Worm (Caenorhabditis elegans) whole organism, L1 larva: ENCODE results near the gene pgp-13.
A peak's percentile ranks its signal among the peaks of the same experiment; 100 is the strongest.

Experiments used
- C16A3.4 ChIP-seq: fragments of 150-350 bp; optimal IDR thresholded peaks from 2 replicates; lab custom pipeline; 2014; ENCODE audit warnings: missing biosample characterization, missing genetic modification characterization
- C34B4.2 ChIP-seq: sonication (generic microtip); optimal IDR thresholded peaks from 2 replicates; lab custom pipeline; 2017; ENCODE audit warnings: mild to moderate bottlenecking, missing genetic modification characterization, missing compliant biosample characterization
- alr-1 ChIP-seq: fragments of 200-800 bp; sonication (Bioruptor generic); optimal IDR thresholded peaks from 2 replicates; lab custom pipeline; 2018; ENCODE audit warnings: borderline replicate concordance, mild to moderate bottlenecking, missing genetic modification characterization, missing compliant biosample characterization
- ceh-63 ChIP-seq: fragments of 200-800 bp; sonication (Bioruptor generic); optimal IDR thresholded peaks from 2 replicates; lab custom pipeline; 2018; ENCODE audit warnings: mild to moderate bottlenecking, missing genetic modification characterization, missing compliant biosample characterization
- ceh-82 ChIP-seq, 3 experiments: fragments of 150-350 bp in 1 of 3; sonication (generic microtip) in 2 of 3; optimal IDR thresholded peaks; 2 replicates each; lab custom pipeline; 2014 to 2017; ENCODE audit warnings: missing biosample characterization in 3 of 3, missing genetic modification characterization in 3 of 3
- ceh-90 ChIP-seq: sonication (generic microtip); optimal IDR thresholded peaks from 2 replicates; lab custom pipeline; 2016; ENCODE audit warnings: missing genetic modification characterization, missing compliant biosample characterization
- dsc-1 ChIP-seq: sonication (generic microtip); optimal IDR thresholded peaks from 2 replicates; lab custom pipeline; 2016; ENCODE audit warnings: mild to moderate bottlenecking, missing genetic modification characterization, missing compliant biosample characterization
- efl-3 ChIP-seq: fragments of 200-800 bp; sonication (Bioruptor generic); optimal IDR thresholded peaks from 2 replicates; lab custom pipeline; 2018; ENCODE audit warnings: mild to moderate bottlenecking, missing genetic modification characterization, missing compliant biosample characterization
- egl-13 ChIP-seq: sonication (generic microtip); optimal IDR thresholded peaks from 2 replicates; lab custom pipeline; 2016; ENCODE audit warnings: missing genotype, missing genetic modification reagents, missing genetic modification characterization, missing compliant biosample characterization
- egl-27 ChIP-seq, 2 experiments: fragments of 150-350 bp in 1 of 2; sonication (generic microtip); optimal IDR thresholded peaks; 3 replicates each; lab custom pipeline; 2017 to 2018; ENCODE audit warnings: missing biosample characterization in 2 of 2, missing genetic modification characterization in 2 of 2, missing genetic modification reagents in 2 of 2
- elt-3 ChIP-seq, 6 experiments: fragments of 150-350 bp in 1 of 6; sonication (generic microtip); optimal IDR thresholded peaks; 2 replicates each; lab custom pipeline; 2017 to 2018; ENCODE audit warnings: missing biosample characterization in 6 of 6, missing genetic modification characterization in 6 of 6, inconsistent platforms in 1 of 6
- ets-5 ChIP-seq: fragments of 200-800 bp; sonication (Bioruptor generic); IDR thresholded peaks from 2 replicates; pipeline ENCODE4 v1.3.6; 2022; ENCODE audit warnings: missing genetic modification characterization, missing compliant biosample characterization
- fkh-10 ChIP-seq: sonication (generic microtip); optimal IDR thresholded peaks from 2 replicates; lab custom pipeline; 2017; ENCODE audit warnings: missing biosample characterization, missing genetic modification reagents, missing genetic modification characterization
- fkh-8 ChIP-seq: sonication (generic microtip); optimal IDR thresholded peaks from 2 replicates; lab custom pipeline; 2016; ENCODE audit warnings: mild to moderate bottlenecking, missing genetic modification characterization, missing compliant biosample characterization
- fos-1 ChIP-seq: fragments of 150-350 bp; optimal IDR thresholded peaks from 2 replicates; lab custom pipeline; 2014; ENCODE audit warnings: missing biosample characterization, missing genetic modification characterization
- grh-1 ChIP-seq: fragments of 200-800 bp; sonication (Bioruptor generic); IDR thresholded peaks from 2 replicates; pipeline ENCODE4 v1.3.6; 2022; ENCODE audit warnings: missing genetic modification reagents, missing genetic modification characterization, missing compliant biosample characterization
- irx-1 ChIP-seq: sonication (generic microtip); optimal IDR thresholded peaks from 2 replicates; lab custom pipeline; 2016; ENCODE audit warnings: missing genetic modification characterization, missing compliant biosample characterization
- isw-1 ChIP-seq: fragments of 200-800 bp; sonication (Bioruptor generic); IDR thresholded peaks from 2 replicates; pipeline ENCODE4 v1.3.6; 2022; ENCODE audit warnings: missing genetic modification characterization, missing compliant biosample characterization
- lin-15B ChIP-seq: fragments of 150-350 bp; sonication (generic microtip); optimal IDR thresholded peaks from 3 replicates; lab custom pipeline; 2014; ENCODE audit warnings: missing biosample characterization, missing genetic modification characterization
- lin-39 ChIP-seq: fragments of 150-350 bp; optimal IDR thresholded peaks from 2 replicates; lab custom pipeline; 2014; ENCODE audit warnings: missing biosample characterization, missing genetic modification reagents, missing genetic modification characterization
- lsy-2 ChIP-seq, 2 experiments: fragments of 150-350 bp; optimal IDR thresholded peaks; 2 replicates each; lab custom pipeline; 2014; ENCODE audit warnings: missing biosample characterization in 2 of 2, missing genetic modification characterization in 2 of 2
- mab-9 ChIP-seq: fragments of 200-800 bp; sonication (Bioruptor generic); IDR thresholded peaks from 2 replicates; pipeline ENCODE4 v1.3.6; 2022; ENCODE audit warnings: missing genetic modification reagents, missing genetic modification characterization, missing compliant biosample characterization
- mef-2 ChIP-seq: fragments of 150-350 bp; optimal IDR thresholded peaks from 2 replicates; lab custom pipeline; 2014; ENCODE audit warnings: missing biosample characterization, missing genetic modification characterization
- nhr-11 ChIP-seq: fragments of 150-350 bp; optimal IDR thresholded peaks from 2 replicates; lab custom pipeline; 2014; ENCODE audit warnings: missing biosample characterization, missing genetic modification characterization
- nhr-20 ChIP-seq: sonication (generic microtip); optimal IDR thresholded peaks from 2 replicates; lab custom pipeline; 2016; ENCODE audit warnings: mild to moderate bottlenecking, missing genetic modification characterization, missing compliant biosample characterization
- nhr-237 ChIP-seq: fragments of 150-350 bp; optimal IDR thresholded peaks from 2 replicates; lab custom pipeline; 2014; ENCODE audit warnings: missing biosample characterization, missing genetic modification characterization
- nhr-47 ChIP-seq: sonication (generic microtip); optimal IDR thresholded peaks from 2 replicates; lab custom pipeline; 2016; ENCODE audit warnings: mild to moderate bottlenecking, missing genetic modification characterization, moderate library complexity, missing compliant biosample characterization
- nhr-71 ChIP-seq: sonication (generic microtip); optimal IDR thresholded peaks from 2 replicates; lab custom pipeline; 2016; ENCODE audit warnings: mild to moderate bottlenecking, missing genetic modification characterization, moderate library complexity, missing compliant biosample characterization
- nhr-76 ChIP-seq: sonication (generic microtip); optimal IDR thresholded peaks from 2 replicates; lab custom pipeline; 2017; ENCODE audit warnings: missing biosample characterization, missing genetic modification characterization
- nhr-84 ChIP-seq: sonication (generic microtip); optimal IDR thresholded peaks from 2 replicates; lab custom pipeline; 2017; ENCODE audit warnings: missing biosample characterization, missing genetic modification characterization
- pax-3 ChIP-seq: fragments of 200-800 bp; sonication (Bioruptor generic); optimal IDR thresholded peaks from 2 replicates; lab custom pipeline; 2018; ENCODE audit warnings: mild to moderate bottlenecking, missing genetic modification characterization, moderate library complexity, missing compliant biosample characterization
- rnt-1 ChIP-seq: sonication (generic microtip); optimal IDR thresholded peaks from 2 replicates; lab custom pipeline; 2016; ENCODE audit warnings: mild to moderate bottlenecking, missing genetic modification characterization, moderate library complexity, missing compliant biosample characterization
- skn-1 ChIP-seq: fragments of 150-350 bp; optimal IDR thresholded peaks from 2 replicates; lab custom pipeline; 2014; ENCODE audit warnings: missing biosample characterization, missing genetic modification characterization
- snu-23 ChIP-seq: sonication (generic microtip); optimal IDR thresholded peaks from 2 replicates; lab custom pipeline; 2016; ENCODE audit warnings: missing genetic modification characterization, missing compliant biosample characterization
- sup-37 ChIP-seq: fragments of 200-800 bp; sonication (Bioruptor generic); optimal IDR thresholded peaks from 2 replicates; lab custom pipeline; 2018; ENCODE audit warnings: mild to moderate bottlenecking, missing genetic modification characterization, missing compliant biosample characterization
- swsn-7 ChIP-seq: sonication (generic microtip); optimal IDR thresholded peaks from 2 replicates; lab custom pipeline; 2016; ENCODE audit warnings: missing genetic modification characterization, missing compliant biosample characterization
- tbx-2 ChIP-seq: sonication (generic microtip); optimal IDR thresholded peaks from 2 replicates; lab custom pipeline; 2016; ENCODE audit warnings: missing genetic modification characterization, missing compliant biosample characterization
- tlp-1 ChIP-seq: fragments of 150-350 bp; optimal IDR thresholded peaks from 2 replicates; lab custom pipeline; 2014; ENCODE audit warnings: missing biosample characterization, missing genetic modification characterization
- unc-130 ChIP-seq: fragments of 150-350 bp; optimal IDR thresholded peaks from 2 replicates; lab custom pipeline; 2017; ENCODE audit warnings: missing biosample characterization, missing genetic modification characterization, inconsistent platforms
- unc-30 ChIP-seq: sonication (generic microtip); optimal IDR thresholded peaks from 2 replicates; lab custom pipeline; 2017; ENCODE audit warnings: missing biosample characterization, missing genetic modification characterization
- unc-62 ChIP-seq: fragments of 150-350 bp; optimal IDR thresholded peaks from 2 replicates; lab custom pipeline; 2014; ENCODE audit warnings: missing biosample characterization, missing genetic modification reagents, missing genetic modification characterization
- unc-86 ChIP-seq: sonication (generic microtip); optimal IDR thresholded peaks from 2 replicates; lab custom pipeline; 2016; ENCODE audit warnings: missing genetic modification characterization, missing compliant biosample characterization
- vab-15 ChIP-seq: sonication (generic microtip); optimal IDR thresholded peaks from 2 replicates; lab custom pipeline; 2017; ENCODE audit warnings: missing genotype, mild to moderate bottlenecking, missing genetic modification characterization, missing compliant biosample characterization
- xbp-1 ChIP-seq: sonication (generic microtip); optimal IDR thresholded peaks from 2 replicates; lab custom pipeline; 2016; ENCODE audit warnings: missing genetic modification characterization, missing compliant biosample characterization
- zag-1 ChIP-seq: fragments of 150-350 bp; optimal IDR thresholded peaks from 2 replicates; lab custom pipeline; 2014; ENCODE audit warnings: missing biosample characterization, missing genetic modification characterization
- zip-4 ChIP-seq: fragments of 200-800 bp; sonication (Bioruptor generic); optimal IDR thresholded peaks from 2 replicates; lab custom pipeline; 2018; ENCODE audit warnings: mild to moderate bottlenecking, missing genetic modification characterization, moderate library complexity, missing compliant biosample characterization

Gene pgp-13

DNA sequence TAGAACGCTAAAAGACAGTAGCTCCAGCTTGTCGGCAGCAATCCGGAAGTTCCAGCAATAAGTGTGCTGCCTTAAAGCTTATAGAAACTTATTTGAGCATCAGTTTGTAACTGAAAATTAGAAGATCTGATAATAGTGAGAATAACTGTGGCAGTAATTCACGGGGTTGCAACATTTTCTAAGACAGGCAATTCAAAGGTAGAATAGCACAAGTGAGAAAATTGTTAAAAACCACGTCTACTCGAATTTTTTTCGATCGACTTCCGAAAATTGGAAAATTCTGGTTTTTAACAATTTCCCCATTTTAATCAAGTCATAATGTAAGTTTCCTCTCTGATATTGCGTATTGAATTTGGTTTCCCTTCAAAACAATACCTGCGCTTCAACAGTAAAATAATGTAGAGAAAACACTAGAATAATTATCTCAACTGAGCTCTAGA, 45.4 kb upstream of the pgp-13 start:
- TF ChIP-seq ets-5 (GFP tag; lab: Robert Waterston, UW), result no peak
- TF ChIP-seq nhr-71 (tag; lab: Kevin White, UChicago), result peak; percentile 6
- TF ChIP-seq tbx-2 (tag; lab: Kevin White, UChicago), result no peak
- no peak for TF ChIP-seq lsy-2 (tag; optimal IDR thresholded peaks at IDR 0.05; lab: Kevin White, UChicago)
- no peak for TF ChIP-seq egl-27 (tag; optimal IDR thresholded peaks at IDR 0.05; lab: Kevin White, UChicago)
- peak; percentile 21 for TF ChIP-seq nhr-47
- TF ChIP-seq swsn-7 (tag; lab: Kevin White, UChicago), result peak; percentile 5

DNA sequence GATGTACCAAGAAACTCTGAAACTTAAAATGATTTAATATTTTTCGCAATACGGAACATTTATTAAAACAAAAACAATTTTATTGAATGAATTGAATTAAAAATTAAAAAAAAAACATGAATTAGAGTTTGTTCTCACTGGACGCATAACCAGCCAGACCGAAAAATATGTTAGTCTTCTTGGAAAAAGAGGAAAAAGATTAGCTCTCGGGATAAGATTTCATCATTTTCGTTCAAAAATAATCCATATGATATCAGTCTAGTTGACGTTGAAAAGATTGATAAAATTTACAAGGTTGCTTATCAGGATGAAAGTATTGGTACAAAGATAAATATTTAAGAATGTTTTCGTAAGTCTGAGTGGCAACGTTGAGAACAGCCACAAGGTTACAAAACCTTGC, 38.1 kb upstream of the pgp-13 start, which contains the start of gene nhr-26:
Gene nhr-26, minus strand, starts transcription at position 10 of the 400 bp plus-strand sequence.
- TF ChIP-seq rnt-1 (no peak), grh-1 (GFP tag; lab: Robert Waterston, UW) (no peak), nhr-11 (tag; lab: Kevin White, UChicago) (no peak), nhr-237 (tag; lab: Kevin White, UChicago) (no peak), fkh-10 (GFP tag; lab: Kevin White, UChicago) (no peak), lin-39 (tag; lab: Kevin White, UChicago) (no peak), nhr-47 (peak; percentile 32), swsn-7 (tag; lab: Kevin White, UChicago) (no peak), C34B4.2 (tag; lab: Kevin White, UChicago) (no peak), unc-30 (tag; lab: Kevin White, UChicago) (no peak), unc-62 (GFP tag; lab: Kevin White, UChicago) (no peak), sup-37 (GFP tag; lab: Kevin White, UChicago) (no peak), nhr-71 (tag; lab: Kevin White, UChicago) (peak; percentile 43), egl-13 (tag; lab: Kevin White, UChicago) (peak; percentile 33), pax-3 (tag; lab: Kevin White, UChicago) (peak; percentile 30), alr-1 (tag; lab: Kevin White, UChicago) (no peak), ceh-63 (GFP tag; lab: Kevin White, UChicago) (no peak), ceh-82 (tag; optimal IDR thresholded peaks at IDR 0.05; lab: Kevin White, UChicago) (no peak), dsc-1 (tag; lab: Kevin White, UChicago) (peak; percentile 92), fkh-8 (tag; lab: Kevin White, UChicago) (peak; percentile 58)

- TF ChIP-seq lin-15B, result no peak
Observed at ce11 chrX:12701963-12702362, 36.6 kb upstream of the pgp-13 start, which contains the start of gene nhr-214. Gene nhr-214, minus strand, starts transcription at chrX:12702063.

- no peak for TF ChIP-seq zip-4 (GFP tag; lab: Kevin White, UChicago)
- no peak for TF ChIP-seq swsn-7 (tag; lab: Kevin White, UChicago)
- no peak for TF ChIP-seq ceh-82 (tag; optimal IDR thresholded peaks at IDR 0.05; lab: Kevin White, UChicago)
- no peak for TF ChIP-seq ceh-90 (tag; lab: Kevin White, UChicago)
- TF ChIP-seq vab-15, result no peak
- TF ChIP-seq isw-1 (GFP tag; lab: Robert Waterston, UW), result no peak
- no peak for TF ChIP-seq efl-3
- TF ChIP-seq skn-1, result no peak
- no peak for TF ChIP-seq ceh-63 (GFP tag; lab: Kevin White, UChicago)
- TF ChIP-seq ets-5 (GFP tag; lab: Robert Waterston, UW), result no peak
- no peak for TF ChIP-seq elt-3 (tag; optimal IDR thresholded peaks at IDR 0.05; lab: Kevin White, UChicago)
- TF ChIP-seq mef-2 (tag; lab: Kevin White, UChicago), result no peak
- TF ChIP-seq fos-1 (tag; lab: Kevin White, UChicago), result no peak
- no peak for TF ChIP-seq unc-86
- TF ChIP-seq nhr-47, result peak; percentile 58
- TF ChIP-seq alr-1 (tag; lab: Kevin White, UChicago), result no peak
- TF ChIP-seq mab-9 (GFP tag; lab: Robert Waterston, UW), result no peak
- TF ChIP-seq nhr-84 (tag; lab: Kevin White, UChicago), result no peak
- no peak for TF ChIP-seq nhr-11 (tag; lab: Kevin White, UChicago)
- no peak for TF ChIP-seq snu-23 (GFP tag; lab: Kevin White, UChicago)
- no peak for TF ChIP-seq fkh-10 (GFP tag; lab: Kevin White, UChicago)
- no peak for TF ChIP-seq C16A3.4 (tag; lab: Kevin White, UChicago)
- no peak for TF ChIP-seq irx-1 (tag; lab: Kevin White, UChicago)
- no peak for TF ChIP-seq nhr-76 (tag; lab: Kevin White, UChicago)
- TF ChIP-seq unc-130 (tag; lab: Kevin White, UChicago), result no peak
- no peak for TF ChIP-seq xbp-1 (tag; lab: Kevin White, UChicago)
- no peak for TF ChIP-seq zag-1 (tag; lab: Kevin White, UChicago)
- TF ChIP-seq tlp-1, result no peak
- no peak for TF ChIP-seq pax-3 (tag; lab: Kevin White, UChicago)
- TF ChIP-seq nhr-20 (tag; lab: Kevin White, UChicago), result peak; percentile 1
Observed at ce11 chrX:12702713-12703112, 35.8 kb upstream of the pgp-13 start.
